Worm (Caenorhabditis elegans): Measurements from ENCODE around the gene algn-2.

The algn-2 gene

ce11 chrII:5412467-5412866 lies 37.4 kb downstream of the algn-2 start, which contains the start of the genes EEED8.13 and EEED8.18:
Gene EEED8.13 (minus strand): TSS chrII:5412567.
Gene EEED8.18 (minus strand): TSS chrII:5412610.
- no peak for TF ChIP-seq pag-3 (tag; optimal IDR thresholded peaks at IDR 0.05; ENCODE audit: borderline replicate concordance, insufficient read depth)
- no peak for TF ChIP-seq fkh-4 (tag; optimal IDR thresholded peaks at IDR 0.05; ENCODE audit: borderline replicate concordance)
- no peak for TF ChIP-seq sox-4 (tag; optimal IDR thresholded peaks at IDR 0.05)
- TF ChIP-seq tbx-2 (tag; optimal IDR thresholded peaks at IDR 0.05): no peak
- TF ChIP-seq lin-35 (GFP tag; optimal IDR thresholded peaks at IDR 0.05): no peak

ce11 chrII:5414040-5414439 lies 39.0 kb downstream of the algn-2 start, which contains the start of the genes EEED8.14 and EEED8.3:
Gene EEED8.14 (minus strand): TSS chrII:5414052.
Gene EEED8.3 (plus strand): TSS chrII:5414276.
- TF ChIP-seq ceh-8 (GFP tag; optimal IDR thresholded peaks at IDR 0.05): no peak
- TF ChIP-seq fos-1 (tag; optimal IDR thresholded peaks at IDR 0.05): no peak
- no peak for TF ChIP-seq lir-3 (tag; optimal IDR thresholded peaks at IDR 0.05; ENCODE audit: poor library complexity)
- TF ChIP-seq ztf-4 (tag; optimal IDR thresholded peaks at IDR 0.05): no peak
- TF ChIP-seq irx-1 (tag; optimal IDR thresholded peaks at IDR 0.05): no peak
- no peak for TF ChIP-seq unc-62 (GFP tag; optimal IDR thresholded peaks at IDR 0.05)
- TF ChIP-seq pax-3 (tag; optimal IDR thresholded peaks at IDR 0.05): no peak
- no peak for TF ChIP-seq jun-1 (tag; optimal IDR thresholded peaks at IDR 0.05)
- TF ChIP-seq nhr-90 (tag; optimal IDR thresholded peaks at IDR 0.05; ENCODE audit: poor library complexity): no peak
- TF ChIP-seq unc-98 (GFP tag; IDR thresholded peaks at IDR 0.05): no peak

- TF ChIP-seq blmp-1 (tag; optimal IDR thresholded peaks at IDR 0.05) (peak; percentile 14), nhr-28 (tag; optimal IDR thresholded peaks at IDR 0.05) (no peak), elt-3 (tag; optimal IDR thresholded peaks at IDR 0.05) (peak in 1 of 6 experiments; percentile 2)
Measured at ce11 chrII:5416204-5416764, 41.2 kb downstream of the algn-2 start, which contains the start of gene EEED8.2. Gene EEED8.2 (plus strand): TSS chrII:5416714.

ce11 chrII:5417905-5418304 lies 42.8 kb downstream of the algn-2 start:
- TF ChIP-seq ceh-82 (tag; optimal IDR thresholded peaks at IDR 0.05): no peak
- TF ChIP-seq C34B4.2 (tag; optimal IDR thresholded peaks at IDR 0.05): no peak
- TF ChIP-seq fos-1 (tag; optimal IDR thresholded peaks at IDR 0.05): no peak
- TF ChIP-seq efl-1 (optimal IDR thresholded peaks at IDR 0.05): no peak
- peak in 1 of 2 experiments; percentile 23 for TF ChIP-seq efl-1 (GFP tag; optimal IDR thresholded peaks at IDR 0.05 in 1 of 2)

ce11 chrII:5418317-5418716 lies 43.2 kb downstream of the algn-2 start:
- no peak for TF ChIP-seq xbp-1 (tag; optimal IDR thresholded peaks at IDR 0.05)
- no peak for TF ChIP-seq ets-5 (GFP tag; IDR thresholded peaks at IDR 0.05)
- no peak for TF ChIP-seq mdl-1 (tag; optimal IDR thresholded peaks at IDR 0.05)
- TF ChIP-seq snu-23 (GFP tag; optimal IDR thresholded peaks at IDR 0.05): no peak
- TF ChIP-seq nhr-77 (tag; optimal IDR thresholded peaks at IDR 0.05): no peak
- TF ChIP-seq nhr-19 (GFP tag; conservative IDR thresholded peaks at IDR 0.05): no peak
- TF ChIP-seq nhr-12 (tag; optimal IDR thresholded peaks at IDR 0.05): no peak
- TF ChIP-seq ztf-11 (tag; optimal IDR thresholded peaks at IDR 0.05): no peak

- TF ChIP-seq fkh-10 (GFP tag; optimal IDR thresholded peaks at IDR 0.05): no peak
- TF ChIP-seq ztf-4 (tag; optimal IDR thresholded peaks at IDR 0.05): no peak
- TF ChIP-seq nhr-84 (tag; optimal IDR thresholded peaks at IDR 0.05): no peak
- no peak for TF ChIP-seq isw-1 (GFP tag; IDR thresholded peaks at IDR 0.05)
- no peak for TF ChIP-seq hlh-4 (tag; optimal IDR thresholded peaks at IDR 0.05)
- no peak for TF ChIP-seq ces-1 (GFP tag; optimal IDR thresholded peaks at IDR 0.05)
- no peak for TF ChIP-seq lin-39 (tag; optimal IDR thresholded peaks at IDR 0.05)
- TF ChIP-seq Y116A8C.19 (tag; optimal IDR thresholded peaks at IDR 0.05; ENCODE audit: borderline replicate concordance): no peak
- TF ChIP-seq dpl-1 (GFP tag; optimal IDR thresholded peaks at IDR 0.05): no peak
- no peak for TF ChIP-seq ceh-88 (GFP tag; IDR thresholded peaks at IDR 0.05)
- no peak for TF ChIP-seq nhr-85 (tag)
- no peak for TF ChIP-seq unc-130 (tag; optimal IDR thresholded peaks at IDR 0.05)
- no peak for TF ChIP-seq xbp-1 (tag; optimal IDR thresholded peaks at IDR 0.05)
- no peak for TF ChIP-seq irx-1 (tag; optimal IDR thresholded peaks at IDR 0.05)
Measured at ce11 chrII:5418929-5419328, 43.9 kb downstream of the algn-2 start, which contains the start of gene EEED8.15. Gene EEED8.15 (plus strand): TSS chrII:5419229.
